Worm (Caenorhabditis elegans) whole organism, L3 larva: Measurements from ENCODE around the gene C31H2.14.

Experiments used
- R02D3.7 ChIP-seq: fragments of 150-350 bp; optimal IDR thresholded peaks from 2 replicates; lab custom pipeline; 2014; ENCODE audit warnings: missing biosample characterization, missing genetic modification characterization
- aly-2 ChIP-seq: fragments of 150-350 bp; optimal IDR thresholded peaks from 2 replicates; lab custom pipeline; 2014; ENCODE audit warnings: missing biosample characterization, missing genetic modification characterization
- ama-1 ChIP-seq: fragments of 150-350 bp; optimal IDR thresholded peaks from 2 replicates; lab custom pipeline; 2018
- ceh-16 ChIP-seq: sonication (generic microtip); optimal IDR thresholded peaks from 2 replicates; lab custom pipeline; 2017; ENCODE audit warnings: missing biosample characterization, missing genetic modification characterization
- ceh-28 ChIP-seq: fragments of 150-350 bp; optimal IDR thresholded peaks from 2 replicates; lab custom pipeline; 2014; ENCODE audit warnings: missing biosample characterization, missing genetic modification reagents, missing genetic modification characterization
- ceh-82 ChIP-seq: fragments of 150-350 bp; optimal IDR thresholded peaks from 2 replicates; lab custom pipeline; 2014; ENCODE audit warnings: missing biosample characterization, missing genetic modification characterization
- ceh-9 ChIP-seq: sonication (generic microtip); optimal IDR thresholded peaks from 2 replicates; lab custom pipeline; 2018; ENCODE audit warnings: missing biosample characterization, missing genetic modification characterization
- daf-12 ChIP-seq: fragments of 150-350 bp; optimal IDR thresholded peaks from 2 replicates; lab custom pipeline; 2014; ENCODE audit warnings: missing biosample characterization, missing genetic modification reagents, missing genetic modification characterization
- egl-27 ChIP-seq: sonication (generic microtip); optimal IDR thresholded peaks from 4 replicates; lab custom pipeline; 2017; ENCODE audit warnings: missing biosample characterization, missing genetic modification reagents, missing genetic modification characterization
- elt-2 ChIP-seq: sonication (generic microtip); optimal IDR thresholded peaks from 2 replicates; lab custom pipeline; 2016; ENCODE audit warnings: missing genetic modification reagents, mild to moderate bottlenecking, missing genetic modification characterization, missing compliant biosample characterization
- elt-3 ChIP-seq, 3 experiments: fragments of 150-350 bp in 1 of 3; sonication (generic microtip) in 2 of 3; optimal IDR thresholded peaks; 2 replicates in 2 of 3; 4 replicates in 1 of 3; lab custom pipeline; 2014 to 2017; ENCODE audit warnings: missing biosample characterization in 3 of 3, missing genetic modification characterization in 3 of 3
- eor-1 ChIP-seq, 2 experiments: fragments of 150-350 bp; optimal IDR thresholded peaks; 2 replicates each; lab custom pipeline; 2014 to 2018; ENCODE audit warnings: missing biosample characterization in 2 of 2, missing genetic modification characterization in 2 of 2
- fkh-10 ChIP-seq: sonication (generic microtip); optimal IDR thresholded peaks from 2 replicates; lab custom pipeline; 2017; ENCODE audit warnings: missing biosample characterization, missing genetic modification reagents, missing genetic modification characterization
- fkh-2 ChIP-seq: fragments of 150-350 bp; optimal IDR thresholded peaks from 2 replicates; lab custom pipeline; 2014; ENCODE audit warnings: missing biosample characterization, missing genetic modification reagents, missing genetic modification characterization
- fos-1 ChIP-seq: fragments of 150-350 bp; optimal IDR thresholded peaks from 2 replicates; lab custom pipeline; 2014; ENCODE audit warnings: missing biosample characterization, missing genetic modification characterization
- hmg-11 ChIP-seq: sonication (generic microtip); optimal IDR thresholded peaks from 2 replicates; lab custom pipeline; 2016; ENCODE audit warnings: missing genetic modification characterization, missing compliant biosample characterization
- jun-1 ChIP-seq: fragments of 150-350 bp; optimal IDR thresholded peaks from 2 replicates; lab custom pipeline; 2014; ENCODE audit warnings: missing biosample characterization, missing genetic modification reagents, missing genetic modification characterization
- lin-15B ChIP-seq: fragments of 150-350 bp; optimal IDR thresholded peaks from 2 replicates; lab custom pipeline; 2014; ENCODE audit warnings: missing biosample characterization, missing genetic modification characterization
- lin-39 ChIP-seq: fragments of 150-350 bp; optimal IDR thresholded peaks from 2 replicates; lab custom pipeline; 2018; ENCODE audit warnings: missing biosample characterization, missing genetic modification reagents, missing genetic modification characterization
- lsy-12 ChIP-seq: sonication (generic microtip); optimal IDR thresholded peaks from 2 replicates; lab custom pipeline; 2016; ENCODE audit warnings: mild to moderate bottlenecking, missing genetic modification characterization, missing compliant biosample characterization
- mdl-1 ChIP-seq: fragments of 150-350 bp; optimal IDR thresholded peaks from 2 replicates; lab custom pipeline; 2014; ENCODE audit warnings: missing biosample characterization, missing genetic modification characterization
- mml-1 ChIP-seq: fragments of 150-350 bp; sonication (generic microtip); optimal IDR thresholded peaks from 3 replicates; lab custom pipeline; 2014; ENCODE audit warnings: missing biosample characterization, missing genetic modification characterization
- nfya-1 ChIP-seq: sonication (generic microtip); optimal IDR thresholded peaks from 2 replicates; lab custom pipeline; 2017; ENCODE audit warnings: missing genetic modification characterization, mild to moderate bottlenecking, missing compliant biosample characterization, antibody characterized with exemption, moderate library complexity; ENCODE audit not compliant: insufficient read depth
- nhr-11 ChIP-seq: fragments of 150-350 bp; optimal IDR thresholded peaks from 2 replicates; lab custom pipeline; 2014; ENCODE audit warnings: missing biosample characterization, missing genetic modification characterization
- nhr-23 ChIP-seq: fragments of 150-350 bp; optimal IDR thresholded peaks from 2 replicates; lab custom pipeline; 2014; ENCODE audit warnings: missing biosample characterization, missing genetic modification reagents, missing genetic modification characterization
- nhr-25 ChIP-seq: sonication (generic microtip); optimal IDR thresholded peaks from 2 replicates; lab custom pipeline; 2017; ENCODE audit warnings: missing biosample characterization, missing genetic modification characterization
- nhr-28 ChIP-seq: fragments of 150-350 bp; optimal IDR thresholded peaks from 2 replicates; lab custom pipeline; 2014; ENCODE audit warnings: missing biosample characterization, missing genetic modification characterization
- nhr-43 ChIP-seq: sonication (generic microtip); optimal IDR thresholded peaks from 2 replicates; lab custom pipeline; 2016; ENCODE audit warnings: mild to moderate bottlenecking, missing genetic modification characterization, missing compliant biosample characterization; ENCODE audit not compliant: poor library complexity, severe bottlenecking
- nhr-67 ChIP-seq: fragments of 150-350 bp; optimal IDR thresholded peaks from 2 replicates; lab custom pipeline; 2014; ENCODE audit warnings: missing biosample characterization, missing genetic modification characterization
- nhr-76 ChIP-seq: fragments of 150-350 bp; sonication (generic microtip); optimal IDR thresholded peaks from 5 replicates; lab custom pipeline; 2014; ENCODE audit warnings: missing biosample characterization, missing genetic modification characterization
- nhr-77 ChIP-seq: fragments of 150-350 bp; optimal IDR thresholded peaks from 2 replicates; lab custom pipeline; 2014; ENCODE audit warnings: missing biosample characterization, missing genetic modification characterization
- pha-4 ChIP-seq: fragments of 150-350 bp; optimal IDR thresholded peaks from 2 replicates; lab custom pipeline; 2014; ENCODE audit warnings: missing biosample characterization, missing genetic modification reagents, missing genetic modification characterization
- pqm-1 ChIP-seq: fragments of 150-350 bp; optimal IDR thresholded peaks from 2 replicates; lab custom pipeline; 2017; ENCODE audit warnings: missing biosample characterization, missing genetic modification characterization, inconsistent platforms
- sea-2 ChIP-seq: fragments of 150-350 bp; sonication (generic microtip); optimal IDR thresholded peaks from 4 replicates; lab custom pipeline; 2014; ENCODE audit warnings: missing biosample characterization, missing genetic modification reagents, missing genetic modification characterization
- skn-1 ChIP-seq: fragments of 150-350 bp; optimal IDR thresholded peaks from 2 replicates; lab custom pipeline; 2014; ENCODE audit warnings: missing biosample characterization, missing genetic modification characterization
- snpc-4 ChIP-seq: fragments of 150-350 bp; optimal IDR thresholded peaks from 2 replicates; lab custom pipeline; 2014; ENCODE audit warnings: missing biosample characterization, missing genetic modification characterization
- tbx-2 ChIP-seq: sonication (generic microtip); optimal IDR thresholded peaks from 2 replicates; lab custom pipeline; 2016; ENCODE audit warnings: mild to moderate bottlenecking, missing genetic modification characterization, missing compliant biosample characterization
- unc-39 ChIP-seq: sonication (generic microtip); optimal IDR thresholded peaks from 4 replicates; lab custom pipeline; 2017; ENCODE audit warnings: missing biosample characterization, missing genetic modification characterization
- unc-62 ChIP-seq: fragments of 150-350 bp; sonication (generic microtip); optimal IDR thresholded peaks from 4 replicates; lab custom pipeline; 2014; ENCODE audit warnings: missing biosample characterization, missing genetic modification reagents, missing genetic modification characterization
- zag-1 ChIP-seq: fragments of 150-350 bp; optimal IDR thresholded peaks from 2 replicates; lab custom pipeline; 2014; ENCODE audit warnings: missing biosample characterization, missing genetic modification characterization
- ztf-11 ChIP-seq: fragments of 150-350 bp; optimal IDR thresholded peaks from 2 replicates; lab custom pipeline; 2014; ENCODE audit warnings: missing biosample characterization, missing genetic modification characterization
- ztf-4 ChIP-seq: fragments of 150-350 bp; optimal IDR thresholded peaks from 2 replicates; lab custom pipeline; 2014; ENCODE audit warnings: missing biosample characterization, missing genetic modification characterization

Gene C31H2.14

ce11 chrX:5147918-5148317 lies at the start of gene C31H2.14:
Gene C31H2.14 (plus strand): TSS chrX:5148218.
- no peak for TF ChIP-seq ztf-4 (tag; lab: Kevin White, UChicago)
- no peak for TF ChIP-seq fkh-2 (tag; lab: Kevin White, UChicago)
- peak; percentile 49 for TF ChIP-seq nhr-43 (tag; lab: Kevin White, UChicago)
- no peak for TF ChIP-seq pha-4 (tag; lab: Kevin White, UChicago)
- TF ChIP-seq nfya-1 (tag; lab: Kevin White, UChicago): no peak
- no peak for TF ChIP-seq snpc-4 (tag; lab: Kevin White, UChicago)
- peak; percentile 75 for TF ChIP-seq nhr-23 (tag; lab: Kevin White, UChicago)

ce11 chrX:5098935-5099334 lies 49.1 kb upstream of the C31H2.14 start:
- TF ChIP-seq ceh-16 (tag; lab: Kevin White, UChicago) (no peak), nhr-23 (tag; lab: Kevin White, UChicago) (peak; percentile 88), unc-62 (GFP tag; lab: Kevin White, UChicago) (no peak), mdl-1 (tag; lab: Kevin White, UChicago) (no peak), mml-1 (tag; lab: Kevin White, UChicago) (no peak)

ce11 chrX:5100738-5101379 lies 47.2 kb upstream of the C31H2.14 start, which contains the start of gene vit-2:
Gene vit-2 (plus strand): TSS chrX:5101042.
- no peak for TF ChIP-seq fkh-2 (tag; lab: Kevin White, UChicago)
- TF ChIP-seq nhr-23 (tag; lab: Kevin White, UChicago): no peak
- no peak for TF ChIP-seq unc-62 (GFP tag; lab: Kevin White, UChicago)
- TF ChIP-seq zag-1: no peak
- no peak for TF ChIP-seq snpc-4 (tag; lab: Kevin White, UChicago)
- no peak for TF ChIP-seq pqm-1
- TF ChIP-seq lsy-12 (tag; lab: Kevin White, UChicago): no peak
- TF ChIP-seq nhr-11: no peak
- TF ChIP-seq nhr-25: no peak
- no peak for TF ChIP-seq elt-3 (tag; optimal IDR thresholded peaks at IDR 0.05; lab: Kevin White, UChicago)
- no peak for TF ChIP-seq nhr-67 (tag; lab: Kevin White, UChicago)
- no peak for TF ChIP-seq egl-27 (tag; lab: Kevin White, UChicago)
- no peak for TF ChIP-seq jun-1 (tag; lab: Kevin White, UChicago)

ce11 chrX:5102338-5102737 lies 45.7 kb upstream of the C31H2.14 start:
- TF ChIP-seq ceh-9 (tag; lab: Kevin White, UChicago): no peak
- no peak for TF ChIP-seq skn-1 (tag; lab: Kevin White, UChicago)
- no peak for TF ChIP-seq ztf-11 (tag; lab: Kevin White, UChicago)
- TF ChIP-seq R02D3.7 (tag; lab: Kevin White, UChicago): no peak
- TF ChIP-seq tbx-2 (tag; lab: Kevin White, UChicago): no peak
- no peak for TF ChIP-seq hmg-11 (tag; lab: Kevin White, UChicago)
- TF ChIP-seq mml-1 (tag; lab: Kevin White, UChicago): no peak
- no peak for TF ChIP-seq ceh-82 (tag; lab: Kevin White, UChicago)
- TF ChIP-seq fkh-2 (tag; lab: Kevin White, UChicago): no peak
- no peak for TF ChIP-seq elt-3 (tag; optimal IDR thresholded peaks at IDR 0.05; lab: Kevin White, UChicago)
- TF ChIP-seq nhr-25: no peak
- TF ChIP-seq egl-27 (tag; lab: Kevin White, UChicago): no peak
- no peak for TF ChIP-seq lin-39 (tag; lab: Kevin White, UChicago)
- TF ChIP-seq zag-1: no peak

- TF ChIP-seq sea-2 (GFP tag; lab: Kevin White, UChicago): no peak
- TF ChIP-seq elt-2 (tag; lab: Kevin White, UChicago): no peak
- TF ChIP-seq ztf-4 (tag; lab: Kevin White, UChicago): no peak
- TF ChIP-seq lsy-12 (tag; lab: Kevin White, UChicago): no peak
- TF ChIP-seq ama-1: no peak
- no peak for TF ChIP-seq aly-2
- no peak for TF ChIP-seq lin-39 (tag; lab: Kevin White, UChicago)
- no peak for TF ChIP-seq ceh-28 (tag; lab: Kevin White, UChicago)
- TF ChIP-seq daf-12 (tag; lab: Kevin White, UChicago): no peak
- no peak for TF ChIP-seq fkh-10
- TF ChIP-seq unc-39 (tag; lab: Kevin White, UChicago): no peak
- no peak for TF ChIP-seq lin-15B (tag; lab: Kevin White, UChicago)
- no peak for TF ChIP-seq unc-62 (GFP tag; lab: Kevin White, UChicago)
- no peak for TF ChIP-seq nhr-76 (tag; lab: Kevin White, UChicago)
- TF ChIP-seq nhr-77 (tag; lab: Kevin White, UChicago): no peak
- TF ChIP-seq egl-27 (tag; lab: Kevin White, UChicago): no peak
- TF ChIP-seq eor-1 (tag; optimal IDR thresholded peaks at IDR 0.05; lab: Kevin White, UChicago): no peak
- TF ChIP-seq nhr-28: no peak
- TF ChIP-seq fos-1 (tag; lab: Kevin White, UChicago): no peak
These were observed 44.6 kb upstream of the C31H2.14 start for ce11 chrX:5103422-5103821.
